Fruit fly (Drosophila melanogaster): ENCODE data around the gene CG43185.

The CG43185 gene

dm6 chr2L:5879363-5879934 is 5.2 kb upstream of the CG43185 start, which contains the start of gene rau (continued):
- TF ChIP-seq CG3407 (GFP tag; optimal IDR thresholded peaks at IDR 0.05) = peak; percentile 70
- peak; percentile 76 for TF ChIP-seq CG7372 (GFP tag; IDR thresholded peaks at IDR 0.05)
- TF ChIP-seq CG12071 (GFP tag; optimal IDR thresholded peaks at IDR 0.05) = peak; percentile 51
- no peak for TF ChIP-seq CG3065 (GFP tag; optimal IDR thresholded peaks at IDR 0.05)
- peak; percentile 73 for TF ChIP-seq E2f1 (GFP tag; IDR thresholded peaks at IDR 0.05)
- peak; percentile 55 for TF ChIP-seq nau (GFP tag; optimal IDR thresholded peaks at IDR 0.05)
- TF ChIP-seq CG17802 (tag; optimal IDR thresholded peaks at IDR 0.05) = peak; percentile 22
- TF ChIP-seq Hr3 (GFP tag; optimal IDR thresholded peaks at IDR 0.05) = peak; percentile 70
- peak; percentile 25 for TF ChIP-seq Hmx (GFP tag; optimal IDR thresholded peaks at IDR 0.05)
- TF ChIP-seq CG14710 (tag; optimal IDR thresholded peaks at IDR 0.05) = peak; percentile 75
- peak; percentile 66 for TF ChIP-seq sob (GFP tag; IDR thresholded peaks at IDR 0.05)
- TF ChIP-seq CG11456 (GFP tag; IDR thresholded peaks at IDR 0.05) = no peak
- TF ChIP-seq jing (GFP tag; optimal IDR thresholded peaks at IDR 0.05) = peak; percentile 26
- TF ChIP-seq CG4730 (GFP tag; IDR thresholded peaks at IDR 0.05) = peak; percentile 49; the same call in 1 of the 2 replicates
- peak; percentile 65 for TF ChIP-seq nom (GFP tag; optimal IDR thresholded peaks at IDR 0.05)
- TF ChIP-seq Hr78 (GFP tag; optimal IDR thresholded peaks at IDR 0.05) = peak in 1 of 2 experiments; percentile 68
- peak; percentile 70 for TF ChIP-seq CG33557 (GFP tag; optimal IDR thresholded peaks at IDR 0.05)
- TF ChIP-seq toy (GFP tag; IDR thresholded peaks at IDR 0.05) = no peak
- peak; percentile 79 for TF ChIP-seq chn (GFP tag; optimal IDR thresholded peaks at IDR 0.05)
- TF ChIP-seq jigr1 (GFP tag; IDR thresholded peaks at IDR 0.05) = 0 out of 3 replicates have a peak, but pooled peaks have one; percentile 41
- no peak for TF ChIP-seq CG6272 (GFP tag; IDR thresholded peaks at IDR 0.05)
- peak; percentile 55 for TF ChIP-seq BtbVII (GFP tag; optimal IDR thresholded peaks at IDR 0.05)
- peak; percentile 34; the same call in 1 of the 2 replicates for TF ChIP-seq sens-2 (GFP tag; IDR thresholded peaks at IDR 0.05)
- TF ChIP-seq Stat92E (GFP tag; optimal IDR thresholded peaks at IDR 0.05) = peak in 1 of 3 experiments; percentile 57
- 0 out of 3 replicates have a peak, but pooled peaks have one; percentile 13 for TF ChIP-seq HLH4C (GFP tag; IDR thresholded peaks at IDR 0.05; ENCODE audit: partially characterized antibody)
- TF ChIP-seq ATbp (GFP tag; optimal IDR thresholded peaks at IDR 0.05) = peak; percentile 73
- peak; percentile 33 for TF ChIP-seq kay (GFP tag; optimal IDR thresholded peaks at IDR 0.05)
- TF ChIP-seq CG3847 (GFP tag; IDR thresholded peaks at IDR 0.05) = peak; percentile 62
- no peak for TF ChIP-seq CG7928 (GFP tag; optimal IDR thresholded peaks at IDR 0.05)
- TF ChIP-seq ac (GFP tag; optimal IDR thresholded peaks at IDR 0.05) = peak; percentile 41
- no peak for TF ChIP-seq Dad (GFP tag; optimal IDR thresholded peaks at IDR 0.05)
- TF ChIP-seq CG10431 (GFP tag; optimal IDR thresholded peaks at IDR 0.05) = peak; percentile 1
- no peak for TF ChIP-seq CG1647 (GFP tag; optimal IDR thresholded peaks at IDR 0.05)
- peak; percentile 81 for TF ChIP-seq Atf6 (GFP tag; IDR thresholded peaks at IDR 0.05)
- TF ChIP-seq CG12391 (tag; optimal IDR thresholded peaks at IDR 0.05) = peak; percentile 85
- TF ChIP-seq CG10979 (tag; optimal IDR thresholded peaks at IDR 0.05) = peak; percentile 81
- TF ChIP-seq pan (optimal IDR thresholded peaks at IDR 0.05) = no peak
- peak in 1 of 2 experiments; percentile 56 for TF ChIP-seq pan (GFP tag; optimal IDR thresholded peaks at IDR 0.05 in 1 of 2, IDR thresholded peaks at IDR 0.05 in 1 of 2)
- peak; percentile 69 for TF ChIP-seq vvl (GFP tag; IDR thresholded peaks at IDR 0.05)
- peak; percentile 53 for TF ChIP-seq bbx (GFP tag; IDR thresholded peaks at IDR 0.05; ENCODE audit: partially characterized antibody)
- no peak for TF ChIP-seq usp (GFP tag; optimal IDR thresholded peaks at IDR 0.05)
- TF ChIP-seq E2f2 (GFP tag; IDR thresholded peaks at IDR 0.05) = peak; percentile 46; the same call in 1 of the 2 replicates
- TF ChIP-seq mld (GFP tag; IDR thresholded peaks at IDR 0.05; ENCODE audit: partially characterized antibody) = no peak
- peak; percentile 71 for TF ChIP-seq Six4 (GFP tag; optimal IDR thresholded peaks at IDR 0.05)
- peak; percentile 27 for TF ChIP-seq her (GFP tag; optimal IDR thresholded peaks at IDR 0.05)
- TF ChIP-seq Hr39 (optimal IDR thresholded peaks at IDR 0.05) = no peak
- TF ChIP-seq CG12299 (tag; optimal IDR thresholded peaks at IDR 0.05) = peak; percentile 43
- no peak for TF ChIP-seq Neu2 (GFP tag; optimal IDR thresholded peaks at IDR 0.05; ENCODE audit: borderline replicate concordance)
- peak; percentile 17 for TF ChIP-seq cato (GFP tag; optimal IDR thresholded peaks at IDR 0.05; ENCODE audit: borderline replicate concordance)
- peak; percentile 26 for TF ChIP-seq zfh2 (GFP tag; optimal IDR thresholded peaks at IDR 0.05)

All from whole organism, embryonic.